Fruit fly (Drosophila melanogaster) whole organism, embryonic: Measurements from ENCODE around the gene CG6726.

Experiments used
- CG10366 ChIP-seq: fragments of 200-800 bp; sonication (Bioruptor generic); IDR thresholded peaks from 2 replicates; pipeline ENCODE4 v1.3.6; 2022; ENCODE audit warnings: missing biosample characterization, missing genetic modification characterization
- CG10431 ChIP-seq: fragments of 200-800 bp; sonication (Bioruptor generic); optimal IDR thresholded peaks from 3 replicates; lab custom pipeline; 2018; ENCODE audit warnings: missing biosample characterization, mild to moderate bottlenecking, missing genetic modification characterization
- CG10959 ChIP-seq: fragments of 200-800 bp; sonication (Bioruptor generic); IDR thresholded peaks from 2 replicates; pipeline ENCODE4 v1.3.6; 2022; ENCODE audit warnings: missing biosample characterization, missing genetic modification characterization
- CG10979 ChIP-seq: fragments of 200-800 bp; sonication (Bioruptor generic); optimal IDR thresholded peaks from 2 replicates; lab custom pipeline; 2018; ENCODE audit warnings: missing biosample characterization, mild to moderate bottlenecking, missing genetic modification characterization, moderate library complexity
- CG12155 ChIP-seq: fragments of 200-800 bp; sonication (Bioruptor generic); optimal IDR thresholded peaks from 3 replicates; lab custom pipeline; 2016; ENCODE audit warnings: missing biosample characterization, missing genetic modification characterization
- CG14441 ChIP-seq: fragments of 200-800 bp; sonication (Bioruptor generic); IDR thresholded peaks from 2 replicates; pipeline ENCODE4 v1.3.6; 2022; ENCODE audit warnings: missing biosample characterization, missing genetic modification characterization
- CG16815 ChIP-seq: fragments of 200-800 bp; sonication (Bioruptor generic); optimal IDR thresholded peaks from 3 replicates; lab custom pipeline; 2017; ENCODE audit warnings: missing biosample characterization, mild to moderate bottlenecking, missing genetic modification characterization
- CG2120 ChIP-seq: fragments of 200-800 bp; sonication (Bioruptor generic); optimal IDR thresholded peaks from 3 replicates; lab custom pipeline; 2016; ENCODE audit warnings: missing biosample characterization, missing genetic modification characterization
- CG2202 ChIP-seq: fragments of 200-800 bp; sonication (Bioruptor generic); optimal IDR thresholded peaks from 2 replicates; lab custom pipeline; 2018; ENCODE audit warnings: missing biosample characterization, mild to moderate bottlenecking, missing genetic modification characterization
- CG30403 ChIP-seq: fragments of 200-800 bp; sonication (Bioruptor generic); optimal IDR thresholded peaks from 3 replicates; lab custom pipeline; 2016; ENCODE audit warnings: missing biosample characterization, missing genetic modification characterization
- CG3163 ChIP-seq: fragments of 200-800 bp; sonication (Bioruptor generic); optimal IDR thresholded peaks from 3 replicates; lab custom pipeline; 2016; ENCODE audit warnings: missing biosample characterization, missing genetic modification characterization
- CG32772 ChIP-seq: fragments of 200-800 bp; sonication (Bioruptor generic); IDR thresholded peaks from 2 replicates; pipeline ENCODE4 v1.3.6; 2022; ENCODE audit warnings: missing biosample characterization, missing genetic modification characterization
- CG34422 ChIP-seq: fragments of 200-800 bp; sonication (Bioruptor generic); IDR thresholded peaks from 3 replicates; pipeline ENCODE4 v1.3.6; 2022; ENCODE audit warnings: missing biosample characterization, missing genetic modification characterization
- CG3726 ChIP-seq: fragments of 200-800 bp; sonication (Bioruptor generic); IDR thresholded peaks from 3 replicates; pipeline ENCODE4, ENCODE4 v1.3.6; 2022; ENCODE audit warnings: missing biosample characterization, missing genetic modification characterization
- CG7271 ChIP-seq: fragments of 200-800 bp; sonication (Bioruptor generic); optimal IDR thresholded peaks from 2 replicates; lab custom pipeline; 2018; ENCODE audit warnings: missing biosample characterization, mild to moderate bottlenecking, missing genetic modification characterization, moderate library complexity
- CG7839 ChIP-seq: fragments of 200-800 bp; sonication (Bioruptor generic); optimal IDR thresholded peaks from 3 replicates; lab custom pipeline; 2018; ENCODE audit warnings: missing biosample characterization, mild to moderate bottlenecking, missing genetic modification characterization, moderate library complexity
- CG7928 ChIP-seq: fragments of 200-800 bp; sonication (Bioruptor generic); optimal IDR thresholded peaks from 2 replicates; lab custom pipeline; 2017; ENCODE audit warnings: missing biosample characterization, mild to moderate bottlenecking, missing genetic modification characterization
- CG8290 ChIP-seq, 3 experiments: fragments of 200-800 bp; sonication (Bioruptor generic); optimal IDR thresholded peaks; 2 replicates each; lab custom pipeline; 2016 to 2019; ENCODE audit warnings: missing biosample characterization in 3 of 3, missing genetic modification characterization in 3 of 3, mild to moderate bottlenecking in 2 of 3, moderate library complexity in 1 of 3
- CG9215 ChIP-seq: fragments of 200-800 bp; sonication (Bioruptor generic); IDR thresholded peaks from 2 replicates; pipeline ENCODE4 v1.3.6; 2022; ENCODE audit warnings: missing biosample characterization, missing genetic modification characterization
- CG9727 ChIP-seq: fragments of 200-800 bp; sonication (Bioruptor generic); optimal IDR thresholded peaks from 3 replicates; lab custom pipeline; 2017; ENCODE audit warnings: missing biosample characterization, mild to moderate bottlenecking, missing genetic modification characterization
- E2f1 ChIP-seq: fragments of 200-800 bp; sonication (Bioruptor generic); IDR thresholded peaks from 2 replicates; pipeline ENCODE4 v1.3.6; 2022; ENCODE audit warnings: missing biosample characterization, missing genetic modification characterization
- Ets65A ChIP-seq: fragments of 200-800 bp; sonication (Bioruptor generic); peaks from one replicate; lab custom pipeline; 2016; ENCODE audit warnings: missing biosample characterization, missing genetic modification characterization
- GATAe ChIP-seq: fragments of 200-800 bp; sonication (Bioruptor generic); conservative IDR thresholded peaks from 2 replicates; pipeline ENCODE4 v1.3.6; 2022; ENCODE audit warnings: missing biosample characterization, missing genetic modification characterization
- Hmr ChIP-seq: fragments of 200-800 bp; sonication (Bioruptor generic); optimal IDR thresholded peaks from 3 replicates; lab custom pipeline; 2017; ENCODE audit warnings: mild to moderate bottlenecking, missing biosample characterization, missing genetic modification reagents, missing genetic modification characterization
- Med ChIP-seq: fragments of 200-800 bp; sonication (Bioruptor generic); peaks from one replicate; lab custom pipeline; 2016; ENCODE audit warnings: missing biosample characterization, missing genetic modification characterization, mild to moderate bottlenecking, inconsistent platforms, moderate library complexity
- Meics ChIP-seq: fragments of 200-800 bp; sonication (Bioruptor generic); optimal IDR thresholded peaks from 2 replicates; lab custom pipeline; 2017; ENCODE audit warnings: missing biosample characterization, mild to moderate bottlenecking, missing genetic modification characterization
- Usf ChIP-seq: fragments of 200-800 bp; sonication (Bioruptor generic); optimal IDR thresholded peaks from 2 replicates; lab custom pipeline; 2017; ENCODE audit warnings: missing genotype, missing biosample characterization, missing genetic modification characterization
- al ChIP-seq: fragments of 200-800 bp; sonication (Bioruptor generic); IDR thresholded peaks from 2 replicates; pipeline ENCODE4 v1.3.6; 2022; ENCODE audit warnings: missing biosample characterization, missing genetic modification characterization
- amos ChIP-seq: fragments of 200-800 bp; sonication (Bioruptor generic); IDR thresholded peaks from 2 replicates; pipeline ENCODE4 v1.3.6; 2022; ENCODE audit warnings: missing biosample characterization, missing genetic modification characterization; ENCODE audit not compliant: partially characterized antibody
- aop ChIP-seq: fragments of 200-800 bp; sonication (Bioruptor generic); IDR thresholded peaks from 2 replicates; pipeline ENCODE4 v1.3.6; 2022; ENCODE audit warnings: missing biosample characterization, missing genetic modification characterization
- corto ChIP-seq: fragments of 200-800 bp; sonication (Bioruptor generic); optimal IDR thresholded peaks from 2 replicates; lab custom pipeline; 2016; ENCODE audit warnings: missing biosample characterization, mild to moderate bottlenecking, missing genetic modification characterization, moderate library complexity
- crol ChIP-seq: fragments of 200-800 bp; sonication (Bioruptor generic); IDR thresholded peaks from 2 replicates; pipeline ENCODE4 v1.3.6; 2022; ENCODE audit warnings: missing biosample characterization, missing genetic modification characterization
- cwo ChIP-seq: fragments of 200-800 bp; sonication (Bioruptor generic); optimal IDR thresholded peaks from 3 replicates; lab custom pipeline; 2017; ENCODE audit warnings: missing biosample characterization, missing genetic modification characterization, mild to moderate bottlenecking, moderate library complexity, missing genetic modification reagents
- dmrt11E ChIP-seq: fragments of 200-800 bp; sonication (Bioruptor generic); optimal IDR thresholded peaks from 3 replicates; lab custom pipeline; 2018; ENCODE audit warnings: missing biosample characterization, mild to moderate bottlenecking, missing genetic modification characterization, moderate library complexity
- gem ChIP-seq: fragments of 200-800 bp; sonication (Bioruptor generic); optimal IDR thresholded peaks from 2 replicates; lab custom pipeline; 2019; ENCODE audit warnings: missing biosample characterization, mild to moderate bottlenecking, missing genetic modification characterization, moderate library complexity
- gsb ChIP-seq: fragments of 200-800 bp; sonication (Bioruptor generic); IDR thresholded peaks from 2 replicates; pipeline ENCODE4 v1.3.6; 2022; ENCODE audit warnings: missing biosample characterization, missing genetic modification characterization
- hth ChIP-seq: fragments of >200 bp; optimal IDR thresholded peaks from 2 replicates; lab custom pipeline; 2017; ENCODE audit warnings: inconsistent platforms
- ind ChIP-seq: fragments of 200-800 bp; sonication (Bioruptor generic); optimal IDR thresholded peaks from 3 replicates; lab custom pipeline; 2016; ENCODE audit warnings: missing biosample characterization, missing genetic modification characterization
- kah ChIP-seq: fragments of 200-800 bp; sonication (Bioruptor generic); optimal IDR thresholded peaks from 2 replicates; lab custom pipeline; 2018; ENCODE audit warnings: missing biosample characterization, mild to moderate bottlenecking, missing genetic modification characterization
- kay ChIP-seq: fragments of 200-800 bp; sonication (Bioruptor generic); optimal IDR thresholded peaks from 2 replicates; lab custom pipeline; 2016; ENCODE audit warnings: missing biosample characterization, missing genetic modification characterization
- lab ChIP-seq: fragments of 200-800 bp; sonication (Bioruptor generic); optimal IDR thresholded peaks from 3 replicates; lab custom pipeline; 2017; ENCODE audit warnings: missing biosample characterization, missing genetic modification characterization, mild to moderate bottlenecking, moderate library complexity, missing genetic modification reagents
- lilli ChIP-seq: fragments of 200-800 bp; sonication (Bioruptor generic); optimal IDR thresholded peaks from 3 replicates; lab custom pipeline; 2016; ENCODE audit warnings: missing biosample characterization, missing genetic modification characterization
- lola ChIP-seq, 3 experiments: fragments of >200 bp in 2 of 3; fragments of 200-800 bp in 1 of 3; sonication (Bioruptor generic) in 1 of 3; optimal IDR thresholded peaks; 2 replicates each; lab custom pipeline; 2017 to 2019; ENCODE audit warnings: missing biosample characterization in 3 of 3, missing genetic modification characterization in 3 of 3, mild to moderate bottlenecking in 1 of 3, moderate library complexity in 1 of 3
- mld ChIP-seq: fragments of 200-800 bp; sonication (Bioruptor generic); IDR thresholded peaks from 3 replicates; pipeline ENCODE4 v1.3.6; 2022; ENCODE audit warnings: missing biosample characterization, missing genetic modification characterization; ENCODE audit not compliant: partially characterized antibody
- nau ChIP-seq: fragments of 200-800 bp; sonication (Bioruptor generic); optimal IDR thresholded peaks from 3 replicates; lab custom pipeline; 2017; ENCODE audit warnings: missing biosample characterization, mild to moderate bottlenecking, missing genetic modification characterization, missing genetic modification reagents
- rib ChIP-seq: fragments of 200-800 bp; sonication (Bioruptor generic); IDR thresholded peaks from 2 replicates; pipeline ENCODE4 v1.3.6; 2022; ENCODE audit warnings: missing biosample characterization, missing genetic modification characterization
- slbo ChIP-seq: fragments of 200-800 bp; sonication (Bioruptor generic); IDR thresholded peaks from 2 replicates; pipeline ENCODE4 v1.3.6; 2022; ENCODE audit warnings: missing biosample characterization, missing genetic modification characterization
- wek ChIP-seq: fragments of 200-800 bp; sonication (Bioruptor generic); optimal IDR thresholded peaks from 3 replicates; lab custom pipeline; 2018; ENCODE audit warnings: missing biosample characterization, mild to moderate bottlenecking, missing genetic modification characterization, moderate library complexity
- wor ChIP-seq: fragments of 200-800 bp; sonication (Bioruptor generic); IDR thresholded peaks from 2 replicates; pipeline ENCODE4 v1.3.6; 2022; ENCODE audit warnings: missing biosample characterization, missing genetic modification characterization
- yki ChIP-seq: fragments of >200 bp; optimal IDR thresholded peaks from 3 replicates; lab custom pipeline; 2018
- zf30C ChIP-seq: fragments of 200-800 bp; sonication (Bioruptor generic); optimal IDR thresholded peaks from 3 replicates; lab custom pipeline; 2018; ENCODE audit warnings: missing biosample characterization, mild to moderate bottlenecking, missing genetic modification characterization

The CG6726 gene

dm6 chr3R:23139634-23140010 lies 48.1 kb downstream of the CG6726 start (continued):
- TF ChIP-seq nau: no peak
- TF ChIP-seq CG10979 (tag; lab: Kevin White, UChicago): no peak
- TF ChIP-seq wek: no peak
- TF ChIP-seq amos (GFP tag; lab: Robert Waterston, UW): no peak
- peak; percentile 78 for TF ChIP-seq Med
- TF ChIP-seq crol (GFP tag; lab: Robert Waterston, UW): peak; percentile 76
- TF ChIP-seq CG3726 (GFP tag; lab: Robert Waterston, UW): no peak
- no peak for TF ChIP-seq CG10431 (GFP tag; lab: Kevin White, UChicago)
- peak; percentile 84 for TF ChIP-seq cwo (GFP tag; lab: Kevin White, UChicago)
- TF ChIP-seq Usf (GFP tag; lab: Kevin White, UChicago): no peak
- peak; percentile 26 for TF ChIP-seq Meics (GFP tag; lab: Kevin White, UChicago)
- no peak for TF ChIP-seq kah
- TF ChIP-seq CG7271: no peak
- TF ChIP-seq CG7839 (tag; lab: Kevin White, UChicago): no peak
- TF ChIP-seq CG34422 (GFP tag; lab: Robert Waterston, UW): 0 out of 3 replicates have a peak, but pooled peaks have one; percentile 33
- no peak for TF ChIP-seq CG7928 (GFP tag; lab: Kevin White, UChicago)
- TF ChIP-seq corto: no peak
- no peak for TF ChIP-seq CG16815 (GFP tag; lab: Kevin White, UChicago)
- no peak for TF ChIP-seq CG12155 (GFP tag; lab: Kevin White, UChicago)
- no peak for TF ChIP-seq wor (GFP tag; lab: Robert Waterston, UW)
- TF ChIP-seq dmrt11E (tag; lab: Kevin White, UChicago): no peak
- TF ChIP-seq slbo (GFP tag; lab: Robert Waterston, UW): peak; percentile 41; the same call in 1 of the 2 replicates
- TF ChIP-seq gem (tag; lab: Kevin White, UChicago): peak; percentile 19
- peak; percentile 25 for TF ChIP-seq lab (GFP tag; lab: Kevin White, UChicago)
- no peak for TF ChIP-seq CG10959 (GFP tag; lab: Robert Waterston, UW)
- no peak for TF ChIP-seq yki (lab: Kevin White, UChicago)
- TF ChIP-seq GATAe (GFP tag; lab: Robert Waterston, UW): peak; percentile 82
- peak; percentile 24 for TF ChIP-seq zf30C (GFP tag; lab: Kevin White, UChicago)
- TF ChIP-seq rib (GFP tag; lab: Robert Waterston, UW): peak; percentile 59; the same call in 1 of the 2 replicates
- no peak for TF ChIP-seq CG8290 (GFP tag; optimal IDR thresholded peaks at IDR 0.05; lab: Kevin White, UChicago)
- peak in 1 of 2 experiments; percentile 31 for TF ChIP-seq CG8290 (tag; optimal IDR thresholded peaks at IDR 0.05; lab: Kevin White, UChicago)
- no peak for TF ChIP-seq gsb
- TF ChIP-seq CG14441 (GFP tag; lab: Robert Waterston, UW): peak; percentile 58
- no peak for TF ChIP-seq kay (GFP tag; lab: Kevin White, UChicago)
- TF ChIP-seq lilli (GFP tag; lab: Kevin White, UChicago): no peak
- TF ChIP-seq CG10366 (GFP tag; lab: Robert Waterston, UW): peak; percentile 38; the same call in 1 of the 2 replicates
- TF ChIP-seq CG9215 (GFP tag; lab: Robert Waterston, UW): 0 out of 2 replicates have a peak, but pooled peaks have one; percentile 33
- TF ChIP-seq CG2120 (GFP tag; lab: Kevin White, UChicago): peak; percentile 50
- TF ChIP-seq CG30403 (GFP tag; lab: Kevin White, UChicago): peak; percentile 10
- peak; percentile 35 for TF ChIP-seq Ets65A (GFP tag; lab: Kevin White, UChicago)
- peak; percentile 12 for TF ChIP-seq Hmr
- TF ChIP-seq CG32772 (GFP tag; lab: Robert Waterston, UW): 0 out of 2 replicates have a peak, but pooled peaks have one; percentile 10
- peak; percentile 21 for TF ChIP-seq CG9727
- TF ChIP-seq E2f1: 0 out of 2 replicates have a peak, but pooled peaks have one; percentile 16
- no peak for TF ChIP-seq mld (GFP tag; lab: Robert Waterston, UW)
- TF ChIP-seq CG3163 (GFP tag; lab: Kevin White, UChicago): no peak
- no peak for TF ChIP-seq lola (GFP tag; optimal IDR thresholded peaks at IDR 0.05; lab: Kevin White, UChicago)
- peak; percentile 6 for TF ChIP-seq ind (GFP tag; lab: Kevin White, UChicago)
- TF ChIP-seq CG2202 (tag; lab: Kevin White, UChicago): no peak
- no peak for TF ChIP-seq aop (GFP tag; lab: Robert Waterston, UW)
- TF ChIP-seq al: 0 out of 2 replicates have a peak, but pooled peaks have one; percentile 3
- TF ChIP-seq hth: no peak
